Fruit fly (Drosophila melanogaster) whole organism, adult: ENCODE results near the gene CG7730.

Source experiments
- CG11617 ChIP-seq: fragments of 200-800 bp; sonication (Bioruptor generic); optimal IDR thresholded peaks from 2 replicates; lab custom pipeline; 2017; ENCODE audit warnings: mild to moderate bottlenecking, missing biosample characterization, missing genetic modification reagents, missing genetic modification characterization
- CG12768 ChIP-seq: fragments of 200-800 bp; sonication (Bioruptor generic); optimal IDR thresholded peaks from 2 replicates; lab custom pipeline; 2017; ENCODE audit warnings: missing biosample characterization, missing genetic modification characterization, mild to moderate bottlenecking, moderate library complexity, missing genetic modification reagents
- CG1620 ChIP-seq: fragments of 200-800 bp; sonication (Bioruptor generic); optimal IDR thresholded peaks from 2 replicates; lab custom pipeline; 2016; ENCODE audit warnings: missing biosample characterization, missing genetic modification characterization
- CG33017 ChIP-seq: fragments of 200-800 bp; sonication (Bioruptor generic); optimal IDR thresholded peaks from 2 replicates; lab custom pipeline; 2018; ENCODE audit warnings: missing biosample characterization, mild to moderate bottlenecking, missing genetic modification characterization, moderate library complexity
- CG5204 ChIP-seq: fragments of 200-800 bp; sonication (Bioruptor generic); optimal IDR thresholded peaks from 2 replicates; lab custom pipeline; 2016; ENCODE audit warnings: missing biosample characterization, missing genetic modification characterization
- CG7101 ChIP-seq: fragments of 200-800 bp; sonication (Bioruptor generic); optimal IDR thresholded peaks from 2 replicates; lab custom pipeline; 2018; ENCODE audit warnings: missing biosample characterization, mild to moderate bottlenecking, missing genetic modification characterization, moderate library complexity
- Clk ChIP-seq: fragments of 200-800 bp; sonication (Bioruptor generic); optimal IDR thresholded peaks from 2 replicates; lab custom pipeline; 2017; ENCODE audit warnings: missing biosample characterization, missing genetic modification characterization
- cnc ChIP-seq, 2 experiments: fragments of >200 bp; optimal IDR thresholded peaks; 2 replicates each; lab custom pipeline; 2017
- kay ChIP-seq: fragments of 200-800 bp; sonication (Bioruptor generic); peaks from one replicate; lab custom pipeline; 2016; ENCODE audit warnings: missing biosample characterization, missing genetic modification characterization, borderline replicate concordance
- ovo ChIP-seq: fragments of 200-800 bp; sonication (Bioruptor generic); optimal IDR thresholded peaks from 2 replicates; lab custom pipeline; 2016; ENCODE audit warnings: missing biosample characterization, missing genetic modification characterization
- pad ChIP-seq: fragments of 200-800 bp; sonication (Bioruptor generic); optimal IDR thresholded peaks from 3 replicates; lab custom pipeline; 2017; ENCODE audit warnings: missing biosample characterization, missing genetic modification characterization, mild to moderate bottlenecking, moderate library complexity, missing genetic modification reagents

DNA sequence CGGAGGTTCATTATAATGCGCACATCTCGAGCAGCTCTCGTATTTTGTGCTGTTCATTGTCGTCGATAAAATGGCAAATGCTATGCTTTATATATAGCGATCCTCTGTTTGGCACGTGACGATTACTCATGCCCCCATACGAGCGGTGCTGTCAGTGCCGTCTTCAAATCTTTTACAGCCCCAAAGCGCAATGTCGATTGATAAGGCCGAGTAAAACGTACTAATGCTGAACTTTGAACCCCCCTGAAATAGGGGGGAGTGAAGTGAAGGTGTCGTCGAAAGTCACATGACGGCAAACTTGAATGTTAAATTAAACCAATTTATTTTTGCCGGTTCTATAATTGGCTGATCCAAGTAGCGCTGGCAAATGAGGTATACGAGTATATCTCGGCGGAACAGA lies 27.0 kb upstream of the CG7730 start:
- peak; percentile 36 for TF ChIP-seq CG7101
- TF ChIP-seq CG5204 = no peak
- no peak for TF ChIP-seq cnc (optimal IDR thresholded peaks at IDR 0.05; lab: Kevin White, UChicago)
- peak; percentile 58 for TF ChIP-seq CG33017 (tag; lab: Kevin White, UChicago)
- TF ChIP-seq ovo = no peak
- no peak for TF ChIP-seq pad (GFP tag; lab: Kevin White, UChicago)
- TF ChIP-seq kay (GFP tag; lab: Kevin White, UChicago) = no peak
- peak; percentile 64 for TF ChIP-seq Clk (GFP tag; lab: Kevin White, UChicago)
- TF ChIP-seq CG1620 (GFP tag; lab: Kevin White, UChicago) = no peak
- TF ChIP-seq CG12768 (GFP tag; lab: Kevin White, UChicago) = peak; percentile 97
- TF ChIP-seq CG11617 (GFP tag; lab: Kevin White, UChicago) = peak; percentile 45
